Fruit fly (Drosophila melanogaster) whole organism, embryonic: ENCODE measurements around the gene CG10576.

ENCODE experiments used
- BtbVII ChIP-seq: fragments of 200-800 bp; sonication (Bioruptor generic); optimal IDR thresholded peaks from 3 replicates; lab custom pipeline; 2017; ENCODE audit warnings: missing biosample characterization, mild to moderate bottlenecking, missing genetic modification characterization
- CG10267 ChIP-seq: fragments of 200-800 bp; sonication (Bioruptor generic); optimal IDR thresholded peaks from 2 replicates; lab custom pipeline; 2018; ENCODE audit warnings: missing biosample characterization, mild to moderate bottlenecking, missing genetic modification characterization, moderate library complexity
- CG10321 ChIP-seq: fragments of 200-800 bp; sonication (Bioruptor generic); IDR thresholded peaks from 2 replicates; pipeline ENCODE4 v1.3.6; 2022; ENCODE audit warnings: missing biosample characterization, missing genetic modification characterization
- CG10959 ChIP-seq: fragments of 200-800 bp; sonication (Bioruptor generic); IDR thresholded peaks from 2 replicates; pipeline ENCODE4 v1.3.6; 2022; ENCODE audit warnings: missing biosample characterization, missing genetic modification characterization
- CG11723 ChIP-seq: fragments of 200-800 bp; sonication (Bioruptor generic); optimal IDR thresholded peaks from 2 replicates; lab custom pipeline; 2017; ENCODE audit warnings: missing biosample characterization, mild to moderate bottlenecking, missing genetic modification characterization
- CG12219 ChIP-seq: fragments of 200-800 bp; sonication (Bioruptor generic); optimal IDR thresholded peaks from 3 replicates; lab custom pipeline; 2018; ENCODE audit warnings: missing biosample characterization, mild to moderate bottlenecking, missing genetic modification characterization
- CG15514 ChIP-seq: fragments of 200-800 bp; sonication (Bioruptor generic); optimal IDR thresholded peaks from 3 replicates; lab custom pipeline; 2017; ENCODE audit warnings: missing biosample characterization, missing genetic modification characterization, mild to moderate bottlenecking, moderate library complexity, missing genetic modification reagents
- CG1602 ChIP-seq: fragments of 200-800 bp; sonication (Bioruptor generic); optimal IDR thresholded peaks from 3 replicates; lab custom pipeline; 2016; ENCODE audit warnings: missing biosample characterization, missing genetic modification characterization
- CG1647 ChIP-seq: fragments of 200-800 bp; sonication (Bioruptor generic); optimal IDR thresholded peaks from 3 replicates; lab custom pipeline; 2016; ENCODE audit warnings: missing biosample characterization, missing genetic modification characterization
- CG17328 ChIP-seq: fragments of 200-800 bp; sonication (Bioruptor generic); IDR thresholded peaks from 2 replicates; pipeline ENCODE4 v1.3.6; 2022; ENCODE audit warnings: missing biosample characterization, missing genetic modification characterization
- CG17802 ChIP-seq: fragments of 200-800 bp; sonication (Bioruptor generic); optimal IDR thresholded peaks from 2 replicates; lab custom pipeline; 2018; ENCODE audit warnings: missing biosample characterization, mild to moderate bottlenecking, missing genetic modification characterization, moderate library complexity
- CG18476 ChIP-seq: fragments of 200-800 bp; sonication (Bioruptor generic); optimal IDR thresholded peaks from 2 replicates; lab custom pipeline; 2016; ENCODE audit warnings: missing biosample characterization, mild to moderate bottlenecking, missing genetic modification characterization
- CG30020 ChIP-seq: fragments of 200-800 bp; optimal IDR thresholded peaks from 2 replicates; lab custom pipeline; 2019; ENCODE audit warnings: missing biosample characterization, mild to moderate bottlenecking, missing genetic modification characterization, moderate library complexity
- CG32532 ChIP-seq: fragments of 200-800 bp; sonication (Bioruptor generic); IDR thresholded peaks from 2 replicates; pipeline ENCODE4 v1.3.6; 2022; ENCODE audit warnings: missing biosample characterization, missing genetic modification characterization
- CG33213 ChIP-seq: fragments of 200-800 bp; sonication (Bioruptor generic); optimal IDR thresholded peaks from 3 replicates; lab custom pipeline; 2016; ENCODE audit warnings: missing biosample characterization, missing genetic modification characterization
- CG43689 ChIP-seq: fragments of 200-800 bp; sonication (Bioruptor generic); IDR thresholded peaks from 2 replicates; pipeline ENCODE4 v1.3.6; 2022; ENCODE audit warnings: missing biosample characterization, missing genetic modification characterization
- CG4854 ChIP-seq: fragments of 200-800 bp; sonication (Bioruptor generic); optimal IDR thresholded peaks from 2 replicates; lab custom pipeline; 2016; ENCODE audit warnings: missing biosample characterization, missing genetic modification characterization, inconsistent platforms
- CG5953 ChIP-seq: fragments of 200-800 bp; sonication (Bioruptor generic); IDR thresholded peaks from 2 replicates; pipeline ENCODE4 v1.3.6; 2022; ENCODE audit warnings: missing biosample characterization, missing genetic modification characterization
- CG6175 ChIP-seq: fragments of 200-800 bp; sonication (Bioruptor generic); IDR thresholded peaks from 3 replicates; pipeline ENCODE4 v1.3.6; 2022; ENCODE audit warnings: missing biosample characterization, missing genetic modification characterization
- CG6272 ChIP-seq: fragments of 200-800 bp; sonication (Bioruptor generic); IDR thresholded peaks from 2 replicates; pipeline ENCODE4 v1.3.6; 2022; ENCODE audit warnings: missing biosample characterization, missing genetic modification characterization
- CG6689 ChIP-seq: fragments of 200-800 bp; sonication (Bioruptor generic); IDR thresholded peaks from 2 replicates; pipeline ENCODE4 v1.3.6; 2022; ENCODE audit warnings: missing biosample characterization, missing genetic modification characterization
- CG7928 ChIP-seq: fragments of 200-800 bp; sonication (Bioruptor generic); optimal IDR thresholded peaks from 2 replicates; lab custom pipeline; 2017; ENCODE audit warnings: missing biosample characterization, mild to moderate bottlenecking, missing genetic modification characterization
- CG8359 ChIP-seq: fragments of 200-800 bp; sonication (Bioruptor generic); optimal IDR thresholded peaks from 2 replicates; lab custom pipeline; 2017; ENCODE audit warnings: missing biosample characterization, mild to moderate bottlenecking, missing genetic modification characterization, borderline replicate concordance
- Dip2 ChIP-seq: fragments of 200-800 bp; sonication (Bioruptor generic); IDR thresholded peaks from 2 replicates; pipeline ENCODE4 v1.3.6; 2022; ENCODE audit warnings: missing biosample characterization, missing genetic modification characterization
- HLH3B ChIP-seq: fragments of 200-800 bp; sonication (Bioruptor generic); IDR thresholded peaks from 2 replicates; pipeline ENCODE4 v1.3.6; 2022; ENCODE audit warnings: missing biosample characterization, missing genetic modification characterization
- Ravus ChIP-seq: fragments of 200-800 bp; sonication (Bioruptor generic); IDR thresholded peaks from 2 replicates; pipeline ENCODE4 v1.3.6; 2022; ENCODE audit warnings: missing biosample characterization, missing genetic modification characterization
- Sox100B ChIP-seq: fragments of 200-800 bp; sonication (Bioruptor generic); optimal IDR thresholded peaks from 3 replicates; lab custom pipeline; 2018; ENCODE audit warnings: missing biosample characterization, mild to moderate bottlenecking, missing genetic modification characterization
- Sox102F ChIP-seq: fragments of 200-800 bp; sonication (Bioruptor generic); optimal IDR thresholded peaks from 2 replicates; lab custom pipeline; 2018; ENCODE audit warnings: missing biosample characterization, mild to moderate bottlenecking, missing genetic modification characterization, moderate library complexity
- Vsx1 ChIP-seq: fragments of 200-800 bp; sonication (Bioruptor generic); optimal IDR thresholded peaks from 2 replicates; lab custom pipeline; 2017; ENCODE audit warnings: missing biosample characterization, mild to moderate bottlenecking, missing genetic modification characterization, missing genetic modification reagents
- Xrp1 ChIP-seq: fragments of 200-800 bp; sonication (Bioruptor generic); IDR thresholded peaks from 2 replicates; pipeline ENCODE4 v1.3.6; 2022; ENCODE audit warnings: missing biosample characterization, missing genetic modification characterization
- YL-1 ChIP-seq: fragments of 200-800 bp; sonication (Bioruptor generic); optimal IDR thresholded peaks from 3 replicates; lab custom pipeline; 2017; ENCODE audit warnings: missing biosample characterization, mild to moderate bottlenecking, missing genetic modification characterization
- br ChIP-seq: fragments of >200 bp; optimal IDR thresholded peaks from 2 replicates; lab custom pipeline; 2017
- danr ChIP-seq: fragments of 200-800 bp; sonication (Bioruptor generic); IDR thresholded peaks from 2 replicates; pipeline ENCODE4 v1.3.6; 2022; ENCODE audit warnings: missing biosample characterization, missing genetic modification characterization
- dmrt99B ChIP-seq: fragments of 200-800 bp; sonication (Bioruptor generic); optimal IDR thresholded peaks from 2 replicates; lab custom pipeline; 2018; ENCODE audit warnings: missing biosample characterization, mild to moderate bottlenecking, missing genetic modification characterization, moderate library complexity
- eve ChIP-seq, 2 experiments: fragments of >200 bp; optimal IDR thresholded peaks; 2 replicates each; lab custom pipeline; 2017; ENCODE audit warnings: missing biosample characterization in 2 of 2, missing genetic modification characterization in 2 of 2
- grau ChIP-seq: fragments of 200-800 bp; optimal IDR thresholded peaks from 3 replicates; lab custom pipeline; 2019; ENCODE audit warnings: missing biosample characterization, mild to moderate bottlenecking, missing genetic modification characterization, moderate library complexity
- gsb ChIP-seq: fragments of 200-800 bp; sonication (Bioruptor generic); IDR thresholded peaks from 2 replicates; pipeline ENCODE4 v1.3.6; 2022; ENCODE audit warnings: missing biosample characterization, missing genetic modification characterization
- ham ChIP-seq: fragments of 200-800 bp; sonication (Bioruptor generic); IDR thresholded peaks from 2 replicates; pipeline ENCODE4 v1.3.6; 2022; ENCODE audit warnings: missing biosample characterization, missing genetic modification characterization
- hbn ChIP-seq: fragments of 200-800 bp; sonication (Bioruptor generic); IDR thresholded peaks from 2 replicates; pipeline ENCODE4 v1.3.6; 2022; ENCODE audit warnings: missing biosample characterization, missing genetic modification characterization; ENCODE audit not compliant: partially characterized antibody
- lola ChIP-seq, 3 experiments: fragments of >200 bp in 2 of 3; fragments of 200-800 bp in 1 of 3; sonication (Bioruptor generic) in 1 of 3; optimal IDR thresholded peaks; 2 replicates each; lab custom pipeline; 2017 to 2019; ENCODE audit warnings: missing biosample characterization in 3 of 3, missing genetic modification characterization in 3 of 3, mild to moderate bottlenecking in 1 of 3, moderate library complexity in 1 of 3
- nerfin-1 ChIP-seq: fragments of 200-800 bp; sonication (Bioruptor generic); optimal IDR thresholded peaks from 3 replicates; lab custom pipeline; 2019; ENCODE audit warnings: missing biosample characterization, mild to moderate bottlenecking, missing genetic modification characterization, moderate library complexity
- org-1 ChIP-seq: fragments of 200-800 bp; sonication (Bioruptor generic); optimal IDR thresholded peaks from 2 replicates; lab custom pipeline; 2017; ENCODE audit warnings: missing biosample characterization, missing genetic modification characterization
- peb ChIP-seq: fragments of 200-800 bp; sonication (Bioruptor generic); IDR thresholded peaks from 2 replicates; pipeline ENCODE4 v1.3.6; 2022; ENCODE audit warnings: missing biosample characterization, missing genetic modification characterization
- pros ChIP-seq: fragments of 200-800 bp; sonication (Bioruptor generic); optimal IDR thresholded peaks from 3 replicates; lab custom pipeline; 2019; ENCODE audit warnings: missing biosample characterization, mild to moderate bottlenecking, missing genetic modification characterization, moderate library complexity
- stc ChIP-seq: fragments of 200-800 bp; sonication (Bioruptor generic); IDR thresholded peaks from 2 replicates; pipeline ENCODE4 v1.3.6; 2022; ENCODE audit warnings: missing biosample characterization, missing genetic modification characterization
- tap ChIP-seq: fragments of 200-800 bp; optimal IDR thresholded peaks from 3 replicates; lab custom pipeline; 2019; ENCODE audit warnings: missing biosample characterization, mild to moderate bottlenecking, missing genetic modification characterization, moderate library complexity
- tll ChIP-seq, 2 experiments: fragments of 200-800 bp in 1 of 2; fragments of >200 bp in 1 of 2; sonication (Bioruptor generic) in 1 of 2; optimal IDR thresholded peaks; 2 replicates each; lab custom pipeline; 2017 to 2019; ENCODE audit warnings: missing biosample characterization in 2 of 2, missing genetic modification characterization in 2 of 2, mild to moderate bottlenecking in 1 of 2, moderate library complexity in 1 of 2
- ttk ChIP-seq: fragments of 200-800 bp; sonication (Bioruptor generic); IDR thresholded peaks from 2 replicates; pipeline ENCODE4 v2.1.2; 2022; ENCODE audit warnings: missing biosample characterization, missing genetic modification characterization
- unc-4 ChIP-seq: fragments of 200-800 bp; sonication (Bioruptor generic); IDR thresholded peaks from 2 replicates; pipeline ENCODE4 v1.3.6; 2022; ENCODE audit warnings: missing biosample characterization, missing genetic modification characterization; ENCODE audit not compliant: partially characterized antibody
- vvl ChIP-seq: fragments of 200-800 bp; sonication (Bioruptor generic); IDR thresholded peaks from 2 replicates; pipeline ENCODE4 v1.3.6; 2022; ENCODE audit warnings: missing biosample characterization, missing genetic modification characterization

The CG10576 gene

DNA sequence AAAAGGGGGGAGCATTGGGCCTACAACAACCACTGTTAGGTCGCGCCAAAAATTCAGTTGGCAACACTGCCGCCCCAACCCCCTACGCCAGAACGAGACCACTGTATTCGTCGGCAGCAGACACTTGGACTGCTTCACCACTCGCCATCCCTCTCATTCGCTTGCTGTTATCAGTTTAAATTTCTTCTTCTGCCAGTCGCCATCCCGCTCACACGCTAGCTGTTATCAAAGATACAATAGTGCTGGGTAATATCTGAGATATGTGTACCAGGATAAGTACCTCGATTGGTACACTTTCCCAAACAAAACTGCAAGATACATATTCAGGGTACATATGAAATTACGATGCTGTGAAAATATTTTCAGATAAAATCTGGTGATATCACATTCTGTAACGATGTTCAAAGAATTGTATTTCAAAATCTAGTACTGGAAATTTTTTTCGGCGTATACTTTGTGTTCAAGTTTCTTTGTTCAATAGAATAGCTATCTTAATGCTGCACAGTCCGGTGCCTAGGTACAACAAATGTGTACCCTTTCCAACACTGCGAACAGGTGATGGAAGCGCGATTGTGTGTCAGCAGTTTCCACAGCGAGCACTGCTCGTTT lies 5.4 kb upstream of the CG10576 start (continued):
- TF ChIP-seq CG4854 (peak; percentile 90), dmrt99B (tag; lab: Kevin White, UChicago) (no peak), CG17328 (GFP tag; lab: Robert Waterston, UW) (peak; percentile 62), pros (GFP tag; lab: Kevin White, UChicago) (peak; percentile 70), gsb (GFP tag; lab: Robert Waterston, UW) (no peak), br (lab: Kevin White, UChicago) (no peak), CG6272 (GFP tag; lab: Robert Waterston, UW) (no peak), ttk (GFP tag; lab: Robert Waterston, UW) (peak; percentile 41; the same call in 1 of the 2 replicates), eve (GFP tag; optimal IDR thresholded peaks at IDR 0.05; lab: Kevin White, UChicago) (no peak), Vsx1 (GFP tag; lab: Kevin White, UChicago) (no peak), tap (no peak), lola (GFP tag; optimal IDR thresholded peaks at IDR 0.05; lab: Kevin White, UChicago) (peak in 1 of 3 experiments; percentile 82), danr (GFP tag; lab: Robert Waterston, UW) (peak; percentile 27; the same call in 1 of the 2 replicates), peb (GFP tag; lab: Robert Waterston, UW) (peak; percentile 48; the same call in 1 of the 2 replicates), CG10321 (GFP tag; lab: Robert Waterston, UW) (peak; percentile 100), stc (GFP tag; lab: Robert Waterston, UW) (peak; percentile 46; the same call in 1 of the 2 replicates), ham (GFP tag; lab: Robert Waterston, UW) (no peak), CG11723 (GFP tag; lab: Kevin White, UChicago) (no peak), CG33213 (GFP tag; lab: Kevin White, UChicago) (peak; percentile 65), Ravus (peak; percentile 20; the same call in 1 of the 2 replicates), CG30020 (tag; lab: Kevin White, UChicago) (peak; percentile 73), CG43689 (0 out of 2 replicates have a peak, but pooled peaks have one; percentile 22), hbn (GFP tag; lab: Robert Waterston, UW) (no peak), unc-4 (peak; percentile 17; the same call in 1 of the 2 replicates), nerfin-1 (tag; lab: Kevin White, UChicago) (peak; percentile 85), CG32532 (peak; percentile 75), Sox102F (GFP tag; lab: Kevin White, UChicago) (no peak), BtbVII (peak; percentile 85), CG6689 (GFP tag; lab: Robert Waterston, UW) (peak; percentile 62), CG7928 (GFP tag; lab: Kevin White, UChicago) (peak; percentile 59), CG6175 (GFP tag; lab: Robert Waterston, UW) (no peak; the same call in 2 of the 3 replicates), Sox100B (no peak), CG5953 (GFP tag; lab: Robert Waterston, UW) (peak; percentile 31; the same call in 1 of the 2 replicates), CG8359 (GFP tag; lab: Kevin White, UChicago) (peak; percentile 46), tll (GFP tag; optimal IDR thresholded peaks at IDR 0.05; lab: Kevin White, UChicago) (no peak), CG10267 (tag; lab: Kevin White, UChicago) (peak; percentile 94), vvl (GFP tag; lab: Robert Waterston, UW) (peak; percentile 59), CG15514 (GFP tag; lab: Kevin White, UChicago) (peak; percentile 65), HLH3B (peak; percentile 54), CG1647 (GFP tag; lab: Kevin White, UChicago) (peak; percentile 68), CG17802 (tag; lab: Kevin White, UChicago) (peak; percentile 31), CG12219 (peak; percentile 84), YL-1 (GFP tag; lab: Kevin White, UChicago) (peak; percentile 90), Xrp1 (GFP tag; lab: Robert Waterston, UW) (peak; percentile 82), Dip2 (GFP tag; lab: Robert Waterston, UW) (no peak), grau (tag; lab: Kevin White, UChicago) (peak; percentile 89), CG10959 (GFP tag; lab: Robert Waterston, UW) (no peak), CG18476 (GFP tag; lab: Kevin White, UChicago) (peak; percentile 84), org-1 (peak; percentile 90), CG1602 (GFP tag; lab: Kevin White, UChicago) (peak; percentile 65)
